Fruit fly (Drosophila melanogaster): ENCODE measurements around the gene Gba1b.

dm6 chr3R:23678349-23679193 lies 26.0 kb upstream of the Gba1b start, which contains the start of gene GILT2:
- TF ChIP-seq CTCF (optimal IDR thresholded peaks at IDR 0.05) (no peak), CG8478 (optimal IDR thresholded peaks at IDR 0.05) (no peak)
